Worm (Caenorhabditis elegans): ENCODE measurements around the gene F54D5.7.
A peak's percentile ranks its signal among the peaks of the same experiment; 100 is the strongest.
"Not testable (repeated sequence)": the region's sequence is repeated elsewhere in the genome, so short reads cannot be mapped to it uniquely, and the experiment has no call there.

The F54D5.7 gene

ce11 chrII:11545952-11546325 is 1.4 kb upstream of the F54D5.7 start:
- TF ChIP-seq lin-15B (tag; optimal IDR thresholded peaks at IDR 0.05), result no peak
- no peak for TF ChIP-seq nhr-23 (tag; optimal IDR thresholded peaks at IDR 0.05)
- no peak for TF ChIP-seq ztf-4 (tag; optimal IDR thresholded peaks at IDR 0.05)
- TF ChIP-seq nhr-28 (tag; optimal IDR thresholded peaks at IDR 0.05), result no peak

DNA sequence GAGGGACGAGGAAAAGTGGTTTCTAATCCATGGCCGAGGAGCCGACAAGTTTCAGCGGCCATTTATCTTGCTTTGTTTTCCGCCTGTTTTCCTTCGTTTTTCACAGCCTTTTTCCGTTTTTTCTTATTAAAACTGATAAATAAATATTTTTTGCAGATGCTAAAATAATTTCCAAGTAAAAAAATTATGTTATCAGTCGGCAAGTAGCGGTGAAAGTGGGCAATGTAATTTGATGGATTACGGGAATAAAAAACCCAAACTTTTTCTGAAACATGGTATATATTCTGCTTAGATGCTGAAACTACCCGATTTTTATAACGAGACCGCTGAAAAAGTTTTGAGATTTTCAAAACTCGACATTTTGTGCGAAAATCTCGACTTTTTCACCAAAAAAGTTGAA is 4.7 kb downstream of the F54D5.7 start, which contains the start of gene dhgd-1:
dhgd-1 (minus strand) TSS at position 101 of the 400 bp plus-strand sequence.
- TF ChIP-seq ceh-82, snpc-4, nhr-23 (tag; optimal IDR thresholded peaks at IDR 0.05): not testable (repeated sequence)

DNA sequence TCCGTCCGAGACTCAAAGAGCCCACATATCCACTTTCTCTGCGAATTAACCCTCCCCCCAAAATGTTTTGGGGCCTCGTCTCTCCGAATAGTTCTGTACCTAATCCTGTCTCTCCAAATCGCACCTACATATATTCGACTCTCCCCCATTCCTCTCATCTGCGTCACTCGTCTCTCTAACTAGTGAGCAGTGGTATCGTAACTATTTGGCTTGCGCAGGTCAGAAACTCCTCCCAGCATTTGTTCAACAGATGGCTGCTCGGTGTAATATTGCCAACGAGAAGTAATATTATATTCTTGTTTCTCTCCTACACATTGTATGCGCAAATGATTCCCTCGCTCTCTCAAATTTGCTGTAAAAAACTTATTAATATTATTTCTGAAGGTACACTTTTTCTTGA is 8.3 kb downstream of the F54D5.7 start, which contains the start of gene F54D5.24:
F54D5.24 (plus strand) TSS at position 316 of the 400 bp plus-strand sequence.
- no peak for TF ChIP-seq aly-2 (tag; optimal IDR thresholded peaks at IDR 0.05)
- TF ChIP-seq pha-4 (tag; optimal IDR thresholded peaks at IDR 0.05), result peak; percentile 10
- TF ChIP-seq sea-2 (GFP tag; optimal IDR thresholded peaks at IDR 0.05), result no peak
- no peak for TF ChIP-seq zag-1 (tag; optimal IDR thresholded peaks at IDR 0.05)
- no peak for TF ChIP-seq nhr-23 (tag; optimal IDR thresholded peaks at IDR 0.05)
- no peak for TF ChIP-seq unc-62 (GFP tag; optimal IDR thresholded peaks at IDR 0.05)
- TF ChIP-seq ztf-11 (tag; optimal IDR thresholded peaks at IDR 0.05), result no peak
- no peak for TF ChIP-seq nfya-1 (tag; optimal IDR thresholded peaks at IDR 0.05; ENCODE audit: insufficient read depth)

DNA sequence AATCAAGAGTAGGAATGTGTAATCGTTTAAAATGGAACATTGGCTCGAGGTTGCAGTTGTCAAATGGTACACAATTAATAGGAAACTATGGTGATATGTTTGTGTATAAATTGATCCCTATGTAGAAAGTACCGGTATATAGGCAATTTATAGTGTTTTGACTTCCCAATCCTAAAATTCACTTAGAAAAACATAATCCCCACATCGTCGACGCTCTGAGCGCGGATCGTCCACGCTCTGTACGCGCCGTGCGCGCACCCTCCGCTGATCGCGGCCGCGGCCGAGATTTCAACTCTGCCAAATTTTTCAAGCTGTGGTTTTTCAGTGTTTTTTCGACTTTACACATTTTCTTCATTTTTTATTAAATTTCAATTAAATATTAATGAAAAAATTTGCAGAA is 9.0 kb downstream of the F54D5.7 start, which contains the start of gene F54D5.17:
F54D5.17 (plus strand) TSS at position 301 of the 400 bp plus-strand sequence.
- TF ChIP-seq jun-1 (tag; optimal IDR thresholded peaks at IDR 0.05) (no peak), ceh-9 (tag; optimal IDR thresholded peaks at IDR 0.05) (no peak), eor-1 (tag; optimal IDR thresholded peaks at IDR 0.05) (no peak), ceh-28 (tag; optimal IDR thresholded peaks at IDR 0.05) (no peak), ceh-82 (tag; optimal IDR thresholded peaks at IDR 0.05) (no peak), ceh-16 (tag; optimal IDR thresholded peaks at IDR 0.05) (no peak), nhr-11 (tag; optimal IDR thresholded peaks at IDR 0.05) (no peak), daf-12 (tag; optimal IDR thresholded peaks at IDR 0.05) (no peak), nfya-1 (tag; optimal IDR thresholded peaks at IDR 0.05; ENCODE audit: insufficient read depth) (no peak), unc-62 (GFP tag; optimal IDR thresholded peaks at IDR 0.05) (no peak), ztf-4 (tag; optimal IDR thresholded peaks at IDR 0.05) (no peak), ama-1 (optimal IDR thresholded peaks at IDR 0.05) (no peak), nhr-77 (tag; optimal IDR thresholded peaks at IDR 0.05) (no peak)

ce11 chrII:11564127-11564526 is 16.8 kb downstream of the F54D5.7 start, which contains the start of gene F54D5.15:
F54D5.15 (minus strand) TSS chrII:11564227.
- TF ChIP-seq pha-4 (tag; optimal IDR thresholded peaks at IDR 0.05) (no peak), elt-3 (tag; optimal IDR thresholded peaks at IDR 0.05) (no peak), ztf-4 (tag; optimal IDR thresholded peaks at IDR 0.05) (no peak), eor-1 (tag; optimal IDR thresholded peaks at IDR 0.05) (no peak), fkh-2 (tag; optimal IDR thresholded peaks at IDR 0.05) (no peak), nfya-1 (tag; optimal IDR thresholded peaks at IDR 0.05; ENCODE audit: insufficient read depth) (no peak), nhr-237 (tag; optimal IDR thresholded peaks at IDR 0.05) (no peak), aly-2 (tag; optimal IDR thresholded peaks at IDR 0.05) (no peak), daf-12 (tag; optimal IDR thresholded peaks at IDR 0.05) (no peak), pqm-1 (tag; optimal IDR thresholded peaks at IDR 0.05) (no peak), lin-15B (tag; optimal IDR thresholded peaks at IDR 0.05) (no peak), fkh-10 (GFP tag; optimal IDR thresholded peaks at IDR 0.05) (no peak), ztf-11 (tag; optimal IDR thresholded peaks at IDR 0.05) (no peak), nhr-76 (tag; optimal IDR thresholded peaks at IDR 0.05) (no peak), sea-2 (GFP tag; optimal IDR thresholded peaks at IDR 0.05) (no peak), fos-1 (tag; optimal IDR thresholded peaks at IDR 0.05) (no peak)

- TF ChIP-seq unc-62 (GFP tag; optimal IDR thresholded peaks at IDR 0.05) (no peak), ztf-11 (tag; optimal IDR thresholded peaks at IDR 0.05) (no peak), ceh-16 (tag; optimal IDR thresholded peaks at IDR 0.05) (no peak), egl-27 (tag; optimal IDR thresholded peaks at IDR 0.05) (no peak), lin-15B (tag; optimal IDR thresholded peaks at IDR 0.05) (peak; percentile 49), fkh-2 (tag; optimal IDR thresholded peaks at IDR 0.05) (no peak), ZK546.5 (tag; optimal IDR thresholded peaks at IDR 0.05) (no peak), nhr-67 (tag; optimal IDR thresholded peaks at IDR 0.05) (no peak)
These were observed 19.8 kb downstream of the F54D5.7 start, which contains the start of gene F54D5.5 for ce11 chrII:11566970-11567711. F54D5.5 (minus strand) TSS chrII:11567020.

Data from whole organism, L3 larva.